Worm (Caenorhabditis elegans): ENCODE measurements around the gene W09G10.9.

The W09G10.9 gene

DNA sequence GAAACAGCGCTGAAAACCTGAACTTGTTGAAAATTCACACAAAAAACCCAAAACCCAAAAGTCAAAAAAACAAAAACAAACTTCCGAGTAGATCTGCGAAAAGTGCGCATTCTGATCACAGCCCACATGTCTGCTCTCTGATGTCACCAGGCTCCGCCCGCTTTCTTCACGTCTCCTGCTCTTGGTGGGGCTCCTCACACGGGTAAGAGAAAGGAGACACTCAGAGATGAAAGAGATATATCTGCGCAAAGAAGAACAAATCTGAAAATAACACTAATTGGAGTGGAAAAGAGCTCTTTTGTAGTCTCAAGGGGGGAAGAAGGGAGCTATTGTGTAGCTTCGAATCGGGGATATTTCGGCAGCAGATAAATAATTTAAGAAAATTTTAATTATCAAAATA lies 6.7 kb downstream of the W09G10.9 start, which contains the start of gene ncs-6:
TSS of gene ncs-6 (minus strand) at position 261 of the 400 bp plus-strand sequence.
- TF ChIP-seq F13C5.2 (tag; optimal IDR thresholded peaks at IDR 0.05) (no peak), aly-1 (tag; optimal IDR thresholded peaks at IDR 0.05) (no peak), ama-1 (optimal IDR thresholded peaks at IDR 0.05) (no peak), hmg-4 (GFP tag; optimal IDR thresholded peaks at IDR 0.05) (no peak), tbx-37 (GFP tag; conservative IDR thresholded peaks at IDR 0.05) (no peak)

- TF ChIP-seq pes-1 (GFP tag; IDR thresholded peaks at IDR 0.05) (no peak), tbx-11 (GFP tag; IDR thresholded peaks at IDR 0.05) (no peak), tra-4 (tag; optimal IDR thresholded peaks at IDR 0.05) (no peak), aly-1 (tag; optimal IDR thresholded peaks at IDR 0.05) (no peak), B0310.2 (tag; optimal IDR thresholded peaks at IDR 0.05) (no peak), scrt-1 (GFP tag; IDR thresholded peaks at IDR 0.05) (no peak), ceh-36 (tag; optimal IDR thresholded peaks at IDR 0.05) (no peak), ceh-13 (GFP tag; optimal IDR thresholded peaks at IDR 0.05) (no peak), hnd-1 (tag; optimal IDR thresholded peaks at IDR 0.05) (no peak), hmg-4 (GFP tag; optimal IDR thresholded peaks at IDR 0.05) (no peak), F13C5.2 (tag; optimal IDR thresholded peaks at IDR 0.05) (no peak), sea-1 (GFP tag; conservative IDR thresholded peaks at IDR 0.05) (no peak), tbx-37 (GFP tag; conservative IDR thresholded peaks at IDR 0.05) (no peak)
Observed at ce11 chrII:3540151-3540550, 18.6 kb downstream of the W09G10.9 start.

- TF ChIP-seq tbx-37 (GFP tag; conservative IDR thresholded peaks at IDR 0.05) (no peak), ceh-13 (GFP tag; optimal IDR thresholded peaks at IDR 0.05) (no peak), tbx-11 (GFP tag; IDR thresholded peaks at IDR 0.05) (no peak), B0310.2 (tag; optimal IDR thresholded peaks at IDR 0.05) (no peak), aly-1 (tag; optimal IDR thresholded peaks at IDR 0.05) (no peak), ama-1 (optimal IDR thresholded peaks at IDR 0.05) (no peak)
Observed at ce11 chrII:3546381-3546931, 24.9 kb downstream of the W09G10.9 start, which contains the start of gene apd-3. Gene apd-3 (minus strand): TSS chrII:3546431.

DNA sequence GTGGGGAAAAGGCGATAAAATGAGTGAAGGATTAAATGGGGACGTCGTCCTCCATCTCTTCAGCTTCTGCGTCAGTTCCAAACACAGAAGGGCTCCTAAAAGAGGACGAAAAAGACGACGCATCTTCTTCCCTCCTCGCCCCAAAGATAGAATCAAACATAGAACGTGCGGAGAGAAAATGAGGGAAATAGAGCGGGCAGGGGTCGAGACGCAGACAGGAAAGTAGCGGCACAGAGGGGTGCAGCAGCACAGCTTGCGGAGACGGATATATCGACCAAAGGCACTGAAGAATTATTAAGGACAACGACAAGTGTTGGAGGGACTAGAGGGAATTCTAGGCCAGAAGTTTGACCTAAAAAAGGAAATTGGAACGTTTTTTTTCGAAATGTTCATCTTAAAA lies 25.7 kb downstream of the W09G10.9 start:
- TF ChIP-seq hnd-1 (tag; optimal IDR thresholded peaks at IDR 0.05): no peak
- TF ChIP-seq ets-7 (tag; optimal IDR thresholded peaks at IDR 0.05): no peak
- no peak for TF ChIP-seq flt-1 (GFP tag; IDR thresholded peaks at IDR 0.05)
- no peak for TF ChIP-seq F13C5.2 (tag; optimal IDR thresholded peaks at IDR 0.05)
- TF ChIP-seq ama-1 (optimal IDR thresholded peaks at IDR 0.05): no peak
- TF ChIP-seq hmg-4 (GFP tag; optimal IDR thresholded peaks at IDR 0.05): peak; percentile 54
- no peak for TF ChIP-seq ceh-13 (GFP tag; optimal IDR thresholded peaks at IDR 0.05)
- no peak for TF ChIP-seq tbx-11 (GFP tag; IDR thresholded peaks at IDR 0.05)
- TF ChIP-seq B0310.2 (tag; optimal IDR thresholded peaks at IDR 0.05): no peak
- no peak for TF ChIP-seq hmbx-1 (tag; optimal IDR thresholded peaks at IDR 0.05)
- TF ChIP-seq tbx-37 (GFP tag; conservative IDR thresholded peaks at IDR 0.05): 0 out of 2 replicates have a peak, but pooled peaks have one; percentile 6
- TF ChIP-seq sea-1 (GFP tag; conservative IDR thresholded peaks at IDR 0.05): no peak
- TF ChIP-seq ceh-36 (tag; optimal IDR thresholded peaks at IDR 0.05): no peak
- no peak for TF ChIP-seq pes-1 (GFP tag; IDR thresholded peaks at IDR 0.05)
- no peak for TF ChIP-seq scrt-1 (GFP tag; IDR thresholded peaks at IDR 0.05)

ce11 chrII:3550352-3550751 lies 28.8 kb downstream of the W09G10.9 start, which contains the start of gene W10G11.19:
Gene W10G11.19 (plus strand): TSS chrII:3550652.
- TF ChIP-seq ceh-36 (tag; optimal IDR thresholded peaks at IDR 0.05): no peak
- no peak for TF ChIP-seq tbx-11 (GFP tag; IDR thresholded peaks at IDR 0.05)
- no peak for TF ChIP-seq sea-1 (GFP tag; conservative IDR thresholded peaks at IDR 0.05)
- TF ChIP-seq ceh-13 (GFP tag; optimal IDR thresholded peaks at IDR 0.05): no peak
- no peak for TF ChIP-seq ets-7 (tag; optimal IDR thresholded peaks at IDR 0.05)
- TF ChIP-seq hnd-1 (tag; optimal IDR thresholded peaks at IDR 0.05): no peak
- no peak for TF ChIP-seq hmbx-1 (tag; optimal IDR thresholded peaks at IDR 0.05)
- TF ChIP-seq scrt-1 (GFP tag; IDR thresholded peaks at IDR 0.05): no peak
- no peak for TF ChIP-seq F13C5.2 (tag; optimal IDR thresholded peaks at IDR 0.05)
- TF ChIP-seq ama-1 (optimal IDR thresholded peaks at IDR 0.05): no peak
- no peak for TF ChIP-seq B0310.2 (tag; optimal IDR thresholded peaks at IDR 0.05)
- no peak for TF ChIP-seq tra-4 (tag; optimal IDR thresholded peaks at IDR 0.05)

- TF ChIP-seq sea-1 (GFP tag; conservative IDR thresholded peaks at IDR 0.05) (no peak), hnd-1 (tag; optimal IDR thresholded peaks at IDR 0.05) (no peak), tra-4 (tag; optimal IDR thresholded peaks at IDR 0.05) (no peak), ceh-36 (tag; optimal IDR thresholded peaks at IDR 0.05) (no peak), ceh-13 (GFP tag; optimal IDR thresholded peaks at IDR 0.05) (no peak), F13C5.2 (tag; optimal IDR thresholded peaks at IDR 0.05) (peak; percentile 40), ama-1 (optimal IDR thresholded peaks at IDR 0.05) (no peak)
Observed at ce11 chrII:3553453-3553852, 31.9 kb downstream of the W09G10.9 start, which contains the start of gene dnc-3. Gene dnc-3 (plus strand): TSS chrII:3553724.

ce11 chrII:3554673-3555072 lies 33.1 kb downstream of the W09G10.9 start:
- no peak for TF ChIP-seq pes-1 (GFP tag; IDR thresholded peaks at IDR 0.05)
- TF ChIP-seq B0310.2 (tag; optimal IDR thresholded peaks at IDR 0.05): no peak
- TF ChIP-seq hnd-1 (tag; optimal IDR thresholded peaks at IDR 0.05): no peak
- no peak for TF ChIP-seq flt-1 (GFP tag; IDR thresholded peaks at IDR 0.05)
- TF ChIP-seq tbx-37 (GFP tag; conservative IDR thresholded peaks at IDR 0.05): no peak
- no peak for TF ChIP-seq sea-1 (GFP tag; conservative IDR thresholded peaks at IDR 0.05)
- TF ChIP-seq aly-1 (tag; optimal IDR thresholded peaks at IDR 0.05): no peak
- TF ChIP-seq tbx-11 (GFP tag; IDR thresholded peaks at IDR 0.05): no peak
- no peak for TF ChIP-seq scrt-1 (GFP tag; IDR thresholded peaks at IDR 0.05)
- TF ChIP-seq hmg-4 (GFP tag; optimal IDR thresholded peaks at IDR 0.05): no peak
- no peak for TF ChIP-seq hmbx-1 (tag; optimal IDR thresholded peaks at IDR 0.05)
- TF ChIP-seq ceh-36 (tag; optimal IDR thresholded peaks at IDR 0.05): no peak
- TF ChIP-seq ets-7 (tag; optimal IDR thresholded peaks at IDR 0.05): no peak
- TF ChIP-seq ceh-13 (GFP tag; optimal IDR thresholded peaks at IDR 0.05): no peak
- no peak for TF ChIP-seq F13C5.2 (tag; optimal IDR thresholded peaks at IDR 0.05)
- TF ChIP-seq ama-1 (optimal IDR thresholded peaks at IDR 0.05): no peak
- TF ChIP-seq tra-4 (tag; optimal IDR thresholded peaks at IDR 0.05): no peak
